Worm (Caenorhabditis elegans) whole organism, late embryonic: ENCODE results near the gene M176.16.

Experiments used
- ceh-2 ChIP-seq: sonication (generic microtip); optimal IDR thresholded peaks from 2 replicates; lab custom pipeline; 2016; ENCODE audit warnings: missing genotype, missing genetic modification characterization, missing compliant biosample characterization
- ceh-9 ChIP-seq: sonication (generic microtip); optimal IDR thresholded peaks from 2 replicates; lab custom pipeline; 2016; ENCODE audit warnings: mild to moderate bottlenecking, missing genetic modification characterization, inconsistent platforms, missing compliant biosample characterization
- dve-1 ChIP-seq: sonication (generic microtip); optimal IDR thresholded peaks from 2 replicates; lab custom pipeline; 2017; ENCODE audit warnings: antibody characterized with exemption, mild to moderate bottlenecking, missing genetic modification characterization, missing compliant biosample characterization
- pqm-1 ChIP-seq: sonication (generic microtip); optimal IDR thresholded peaks from 2 replicates; lab custom pipeline; 2016; ENCODE audit warnings: missing genetic modification characterization, missing compliant biosample characterization
- tbx-7 ChIP-seq: sonication (generic microtip); optimal IDR thresholded peaks from 2 replicates; lab custom pipeline; 2016; ENCODE audit warnings: missing genotype, missing genetic modification characterization, missing compliant biosample characterization

DNA sequence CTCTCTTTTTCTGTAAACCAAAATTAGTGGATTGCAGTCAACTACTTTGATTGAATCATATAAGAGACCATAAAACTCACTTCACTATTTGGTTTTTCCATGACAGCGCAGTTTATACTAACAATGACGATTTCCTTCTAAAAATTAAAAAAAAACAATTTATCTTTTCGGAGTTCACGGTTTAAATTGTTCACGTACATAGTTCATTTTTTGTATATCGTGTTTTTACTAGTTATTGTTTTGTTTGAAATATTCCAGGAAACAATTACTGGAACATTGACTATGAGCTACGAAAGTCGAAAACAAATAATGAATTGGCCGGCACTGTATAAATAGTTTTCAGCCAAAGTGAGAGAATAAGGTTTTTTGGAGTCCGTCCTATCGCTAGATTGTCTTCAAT is 25.6 kb upstream of the M176.16 start, which contains the start of gene lido-17:
- TF ChIP-seq ceh-9 (tag; lab: Kevin White, UChicago) (no peak), tbx-7 (no peak), pqm-1 (tag; lab: Kevin White, UChicago) (no peak), ceh-2 (tag; lab: Kevin White, UChicago) (no peak), dve-1 (no peak)
